Worm (Caenorhabditis elegans) whole organism, young adult: ENCODE results near the gene rad-54.L2.

ENCODE experiments used
- B0336.3 ChIP-seq: fragments of 200-800 bp; sonication (Bioruptor generic); IDR thresholded peaks from 2 replicates; pipeline ENCODE4 v1.3.6; 2022; ENCODE audit warnings: missing genetic modification characterization, missing compliant biosample characterization
- akir-1 ChIP-seq: fragments of 200-800 bp; sonication (Bioruptor generic); optimal IDR thresholded peaks from 2 replicates; lab custom pipeline; 2018; ENCODE audit warnings: mild to moderate bottlenecking, missing genetic modification characterization, moderate library complexity, missing compliant biosample characterization
- snpc-4 ChIP-seq, 5 experiments: fragments of 150-350 bp in 1 of 5; sonication (generic microtip) in 4 of 5; optimal IDR thresholded peaks; 2 replicates each; lab custom pipeline; 2014 to 2018; ENCODE audit warnings: missing genetic modification characterization in 5 of 5, missing biosample characterization in 3 of 5, antibody characterized with exemption in 2 of 5, mild to moderate bottlenecking in 2 of 5, missing compliant biosample characterization in 2 of 5, missing genotype in 2 of 5, moderate library complexity in 2 of 5, missing genetic modification reagents in 1 of 5

DNA sequence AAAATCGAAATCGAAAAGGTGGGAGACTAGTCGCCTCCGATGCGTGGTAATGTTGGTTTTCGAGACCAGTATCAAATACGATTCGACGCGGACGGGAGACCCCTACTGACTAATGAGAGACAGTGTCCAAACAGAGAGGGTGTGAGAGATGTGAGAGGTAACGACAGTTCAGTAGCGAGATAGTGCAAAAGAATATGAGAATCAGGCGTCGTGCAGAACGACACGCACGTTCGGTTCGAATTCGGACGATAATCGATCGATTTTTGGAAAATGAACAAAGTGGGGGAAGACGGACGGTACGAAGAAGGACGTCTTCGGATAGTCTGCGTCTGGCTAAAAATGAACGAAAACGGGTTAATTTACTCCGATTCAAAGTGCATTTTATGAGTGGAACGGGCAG is 28.1 kb downstream of the rad-54.L2 start, which contains the start of gene D1046.16:
- TF ChIP-seq B0336.3 (GFP tag; lab: Robert Waterston, UW) (no peak), snpc-4 (GFP tag; optimal IDR thresholded peaks at IDR 0.05; lab: Kevin White, UChicago) (no peak), snpc-4 (tag; optimal IDR thresholded peaks at IDR 0.05; lab: Kevin White, UChicago) (no peak), akir-1 (GFP tag; lab: Kevin White, UChicago) (no peak)
